Fruit fly (Drosophila melanogaster) whole organism, embryonic: ENCODE data around the gene Pex5.

Experiments used
- Aef1 ChIP-seq: fragments of 200-800 bp; sonication (Bioruptor generic); IDR thresholded peaks from 3 replicates; pipeline ENCODE4 v1.3.6; 2022; ENCODE audit warnings: missing biosample characterization, missing genetic modification characterization
- Awh ChIP-seq: fragments of 200-800 bp; sonication (Bioruptor generic); IDR thresholded peaks from 2 replicates; pipeline ENCODE4, ENCODE4 v1.3.6; 2022; ENCODE audit warnings: missing biosample characterization, missing genetic modification characterization
- Bdp1 ChIP-seq: fragments of 200-800 bp; sonication (Bioruptor generic); optimal IDR thresholded peaks from 3 replicates; lab custom pipeline; 2016; ENCODE audit warnings: missing biosample characterization, missing genetic modification characterization
- CG11504 ChIP-seq: fragments of 200-800 bp; sonication (Bioruptor generic); optimal IDR thresholded peaks from 3 replicates; lab custom pipeline; 2019; ENCODE audit warnings: missing biosample characterization, mild to moderate bottlenecking, missing genetic modification characterization, moderate library complexity
- CG14050 ChIP-seq: fragments of 200-800 bp; sonication (Bioruptor generic); IDR thresholded peaks from 3 replicates; pipeline ENCODE4 v1.3.6; 2022; ENCODE audit warnings: missing biosample characterization, missing genetic modification characterization
- CG15696 ChIP-seq: fragments of 200-800 bp; sonication (Bioruptor generic); optimal IDR thresholded peaks from 2 replicates; lab custom pipeline; 2019; ENCODE audit warnings: missing biosample characterization, mild to moderate bottlenecking, missing genetic modification characterization, moderate library complexity
- CG16813 ChIP-seq: fragments of 200-800 bp; sonication (Bioruptor generic); IDR thresholded peaks from 3 replicates; pipeline ENCODE4 v1.3.6; 2022; ENCODE audit warnings: missing biosample characterization, missing genetic modification characterization; ENCODE audit not compliant: partially characterized antibody
- CG17568 ChIP-seq: fragments of 200-800 bp; sonication (Bioruptor generic); optimal IDR thresholded peaks from 2 replicates; lab custom pipeline; 2018; ENCODE audit warnings: missing biosample characterization, mild to moderate bottlenecking, missing genetic modification characterization, moderate library complexity
- CG17829 ChIP-seq: fragments of 200-800 bp; optimal IDR thresholded peaks from 2 replicates; lab custom pipeline; 2019; ENCODE audit warnings: missing biosample characterization, mild to moderate bottlenecking, missing genetic modification characterization, moderate library complexity
- CG2120 ChIP-seq: fragments of 200-800 bp; sonication (Bioruptor generic); optimal IDR thresholded peaks from 3 replicates; lab custom pipeline; 2016; ENCODE audit warnings: missing biosample characterization, missing genetic modification characterization
- CG33213 ChIP-seq: fragments of 200-800 bp; sonication (Bioruptor generic); optimal IDR thresholded peaks from 3 replicates; lab custom pipeline; 2016; ENCODE audit warnings: missing biosample characterization, missing genetic modification characterization
- CG4617 ChIP-seq: fragments of 200-800 bp; sonication (Bioruptor generic); optimal IDR thresholded peaks from 3 replicates; lab custom pipeline; 2016; ENCODE audit warnings: missing biosample characterization, missing genetic modification characterization, borderline replicate concordance
- CG6813 ChIP-seq: fragments of 200-800 bp; sonication (Bioruptor generic); optimal IDR thresholded peaks from 2 replicates; lab custom pipeline; 2017; ENCODE audit warnings: missing biosample characterization, missing genetic modification characterization, mild to moderate bottlenecking, moderate library complexity, missing genetic modification reagents
- CG7987 ChIP-seq: fragments of 200-800 bp; sonication (Bioruptor generic); optimal IDR thresholded peaks from 2 replicates; lab custom pipeline; 2018; ENCODE audit warnings: missing biosample characterization, mild to moderate bottlenecking, missing genetic modification characterization, moderate library complexity
- CG9797 ChIP-seq: fragments of 200-800 bp; sonication (Bioruptor generic); optimal IDR thresholded peaks from 3 replicates; lab custom pipeline; 2018; ENCODE audit warnings: missing biosample characterization, mild to moderate bottlenecking, missing genetic modification characterization
- CHES-1-like ChIP-seq: fragments of 200-800 bp; sonication (Bioruptor generic); optimal IDR thresholded peaks from 2 replicates; lab custom pipeline; 2016; ENCODE audit warnings: missing biosample characterization, missing genetic modification characterization
- Doc3 ChIP-seq: fragments of 200-800 bp; sonication (Bioruptor generic); IDR thresholded peaks from 3 replicates; pipeline ENCODE4 v1.3.6; 2022; ENCODE audit warnings: missing biosample characterization, missing genetic modification characterization; ENCODE audit not compliant: partially characterized antibody
- Dref ChIP-seq: fragments of 200-800 bp; sonication (Bioruptor generic); IDR thresholded peaks from 2 replicates; pipeline ENCODE4 v1.3.6; 2022; ENCODE audit warnings: missing biosample characterization, missing genetic modification characterization
- H15 ChIP-seq: fragments of 200-800 bp; sonication (Bioruptor generic); IDR thresholded peaks from 3 replicates; pipeline ENCODE4 v1.3.6; 2022; ENCODE audit warnings: missing biosample characterization, missing genetic modification characterization
- HLH3B ChIP-seq: fragments of 200-800 bp; sonication (Bioruptor generic); IDR thresholded peaks from 2 replicates; pipeline ENCODE4 v1.3.6; 2022; ENCODE audit warnings: missing biosample characterization, missing genetic modification characterization
- HmgD ChIP-seq: fragments of 200-800 bp; sonication (Bioruptor generic); optimal IDR thresholded peaks from 3 replicates; lab custom pipeline; 2016; ENCODE audit warnings: missing biosample characterization, missing genetic modification characterization
- Hr3 ChIP-seq: fragments of 200-800 bp; sonication (Bioruptor generic); optimal IDR thresholded peaks from 3 replicates; lab custom pipeline; 2016; ENCODE audit warnings: missing biosample characterization, missing genetic modification characterization
- Hr78 ChIP-seq, 2 experiments: fragments of 200-800 bp in 1 of 2; fragments of >200 bp in 1 of 2; sonication (Bioruptor generic) in 1 of 2; optimal IDR thresholded peaks; 2 replicates each; lab custom pipeline; 2017 to 2019; ENCODE audit warnings: missing biosample characterization in 2 of 2, missing genetic modification characterization in 2 of 2, mild to moderate bottlenecking in 1 of 2, moderate library complexity in 1 of 2
- Mad ChIP-seq: fragments of 200-800 bp; sonication (Bioruptor generic); optimal IDR thresholded peaks from 2 replicates; lab custom pipeline; 2016; ENCODE audit warnings: missing biosample characterization, missing genetic modification characterization
- Mes4 ChIP-seq: fragments of 200-800 bp; sonication (Bioruptor generic); optimal IDR thresholded peaks from 2 replicates; lab custom pipeline; 2016; ENCODE audit warnings: missing biosample characterization, missing genetic modification characterization
- Rfx ChIP-seq: fragments of 200-800 bp; sonication (Bioruptor generic); IDR thresholded peaks from 2 replicates; pipeline ENCODE4 v1.3.6; 2022; ENCODE audit warnings: missing biosample characterization, missing genetic modification characterization
- Scr ChIP-seq: fragments of 200-800 bp; sonication (Bioruptor generic); IDR thresholded peaks from 2 replicates; pipeline ENCODE4 v1.3.6; 2022; ENCODE audit warnings: missing biosample characterization, missing genetic modification characterization; ENCODE audit not compliant: partially characterized antibody
- Sox102F ChIP-seq: fragments of 200-800 bp; sonication (Bioruptor generic); optimal IDR thresholded peaks from 2 replicates; lab custom pipeline; 2018; ENCODE audit warnings: missing biosample characterization, mild to moderate bottlenecking, missing genetic modification characterization, moderate library complexity
- Xbp1 ChIP-seq: fragments of 200-800 bp; sonication (Bioruptor generic); optimal IDR thresholded peaks from 3 replicates; lab custom pipeline; 2016; ENCODE audit warnings: missing biosample characterization, mild to moderate bottlenecking, missing genetic modification characterization
- Xrp1 ChIP-seq: fragments of 200-800 bp; sonication (Bioruptor generic); IDR thresholded peaks from 2 replicates; pipeline ENCODE4 v1.3.6; 2022; ENCODE audit warnings: missing biosample characterization, missing genetic modification characterization
- amos ChIP-seq: fragments of 200-800 bp; sonication (Bioruptor generic); IDR thresholded peaks from 2 replicates; pipeline ENCODE4 v1.3.6; 2022; ENCODE audit warnings: missing biosample characterization, missing genetic modification characterization; ENCODE audit not compliant: partially characterized antibody
- ash1 ChIP-seq: fragments of 200-800 bp; sonication (Bioruptor generic); optimal IDR thresholded peaks from 2 replicates; lab custom pipeline; 2018; ENCODE audit warnings: missing biosample characterization, mild to moderate bottlenecking, missing genetic modification characterization
- ci ChIP-seq: fragments of 200-800 bp; sonication (Bioruptor generic); IDR thresholded peaks from 3 replicates; pipeline ENCODE4 v1.3.6; 2022; ENCODE audit warnings: missing biosample characterization, missing genetic modification characterization
- crol ChIP-seq: fragments of 200-800 bp; sonication (Bioruptor generic); IDR thresholded peaks from 2 replicates; pipeline ENCODE4 v1.3.6; 2022; ENCODE audit warnings: missing biosample characterization, missing genetic modification characterization
- dysf ChIP-seq: fragments of 200-800 bp; sonication (Bioruptor generic); IDR thresholded peaks from 3 replicates; pipeline ENCODE4 v1.3.6; 2022; ENCODE audit warnings: missing biosample characterization, missing genetic modification characterization
- en ChIP-seq: fragments of 200-800 bp; sonication (Bioruptor generic); optimal IDR thresholded peaks from 2 replicates; lab custom pipeline; 2016; ENCODE audit warnings: missing biosample characterization, missing genetic modification characterization
- ewg ChIP-seq: fragments of 200-800 bp; sonication (Bioruptor generic); optimal IDR thresholded peaks from 3 replicates; lab custom pipeline; 2017; ENCODE audit warnings: mild to moderate bottlenecking, missing biosample characterization, missing genetic modification reagents, missing genetic modification characterization
- gsb-n ChIP-seq: fragments of 200-800 bp; sonication (Bioruptor generic); optimal IDR thresholded peaks from 3 replicates; lab custom pipeline; 2018; ENCODE audit warnings: missing biosample characterization, mild to moderate bottlenecking, missing genetic modification characterization
- jigr1 ChIP-seq: fragments of 200-800 bp; sonication (Bioruptor generic); IDR thresholded peaks from 3 replicates; pipeline ENCODE4 v1.3.6; 2022; ENCODE audit warnings: missing biosample characterization, missing genetic modification characterization
- jing ChIP-seq: fragments of 200-800 bp; sonication (Bioruptor generic); optimal IDR thresholded peaks from 2 replicates; lab custom pipeline; 2018; ENCODE audit warnings: missing biosample characterization, mild to moderate bottlenecking, missing genetic modification characterization
- luna ChIP-seq: fragments of 200-800 bp; sonication (Bioruptor generic); optimal IDR thresholded peaks from 2 replicates; lab custom pipeline; 2016; ENCODE audit warnings: missing biosample characterization, missing genetic modification characterization
- pfk ChIP-seq: fragments of 200-800 bp; sonication (Bioruptor generic); optimal IDR thresholded peaks from 2 replicates; lab custom pipeline; 2018; ENCODE audit warnings: missing biosample characterization, mild to moderate bottlenecking, missing genetic modification characterization, moderate library complexity
- pho ChIP-seq: fragments of 200-800 bp; sonication (Bioruptor generic); optimal IDR thresholded peaks from 2 replicates; lab custom pipeline; 2016; ENCODE audit warnings: missing biosample characterization, missing genetic modification characterization
- rib ChIP-seq: fragments of 200-800 bp; sonication (Bioruptor generic); IDR thresholded peaks from 2 replicates; pipeline ENCODE4 v1.3.6; 2022; ENCODE audit warnings: missing biosample characterization, missing genetic modification characterization
- sens-2 ChIP-seq: fragments of 200-800 bp; sonication (Bioruptor generic); IDR thresholded peaks from 2 replicates; pipeline ENCODE4 v1.3.6; 2022; ENCODE audit warnings: missing biosample characterization, missing genetic modification characterization
- sim ChIP-seq: fragments of 200-800 bp; sonication (Bioruptor generic); IDR thresholded peaks from 2 replicates; pipeline ENCODE4 v1.3.6; 2022; ENCODE audit warnings: missing biosample characterization, missing genetic modification characterization
- stc ChIP-seq: fragments of 200-800 bp; sonication (Bioruptor generic); IDR thresholded peaks from 2 replicates; pipeline ENCODE4 v1.3.6; 2022; ENCODE audit warnings: missing biosample characterization, missing genetic modification characterization
- toy ChIP-seq: fragments of 200-800 bp; sonication (Bioruptor generic); IDR thresholded peaks from 2 replicates; pipeline ENCODE4 v1.3.6; 2022; ENCODE audit warnings: missing biosample characterization, missing genetic modification characterization
- trem ChIP-seq: fragments of 200-800 bp; optimal IDR thresholded peaks from 3 replicates; lab custom pipeline; 2019; ENCODE audit warnings: missing biosample characterization, mild to moderate bottlenecking, missing genetic modification characterization, moderate library complexity
- wdn ChIP-seq: fragments of 200-800 bp; sonication (Bioruptor generic); IDR thresholded peaks from 2 replicates; pipeline ENCODE4 v1.3.6; 2022; ENCODE audit warnings: missing biosample characterization, missing genetic modification characterization

The Pex5 gene

dm6 chrX:1877107-1877736 is 8.4 kb upstream of the Pex5 start, which contains the start of the genes CG14817 and CG14805 (continued):
- TF ChIP-seq Scr (GFP tag; lab: Robert Waterston, UW), result peak; percentile 56
- TF ChIP-seq CG11504, result no peak
- peak; percentile 66 for TF ChIP-seq amos (GFP tag; lab: Robert Waterston, UW)
- TF ChIP-seq stc, result peak; percentile 54
- TF ChIP-seq sens-2, result peak; percentile 41
- TF ChIP-seq ci (GFP tag; lab: Robert Waterston, UW), result peak; percentile 91
- peak; percentile 88 for TF ChIP-seq trem (tag; lab: Kevin White, UChicago)
- no peak for TF ChIP-seq jing (GFP tag; lab: Kevin White, UChicago)
- no peak for TF ChIP-seq toy
- no peak for TF ChIP-seq rib (GFP tag; lab: Robert Waterston, UW)
- TF ChIP-seq CG6813, result peak; percentile 89
- no peak for TF ChIP-seq wdn (GFP tag; lab: Robert Waterston, UW)
- TF ChIP-seq Mes4 (GFP tag; lab: Kevin White, UChicago), result peak; percentile 58
- peak; percentile 46; the same call in 1 of the 2 replicates for TF ChIP-seq Awh (GFP tag; lab: Robert Waterston, UW)
- peak; percentile 23; the same call in 1 of the 2 replicates for TF ChIP-seq sim (GFP tag; lab: Robert Waterston, UW)
- peak; percentile 53; the same call in 1 of the 3 replicates for TF ChIP-seq dysf
- 0 out of 2 replicates have a peak, but pooled peaks have one; percentile 9 for TF ChIP-seq Xrp1 (GFP tag; lab: Robert Waterston, UW)
- no peak for TF ChIP-seq Hr3 (GFP tag; lab: Kevin White, UChicago)
- TF ChIP-seq CG16813 (GFP tag; lab: Robert Waterston, UW), result peak; percentile 58
- peak; percentile 93 for TF ChIP-seq CG7987 (GFP tag; lab: Kevin White, UChicago)
- peak; percentile 74 for TF ChIP-seq CG4617 (GFP tag; lab: Kevin White, UChicago)
- peak; percentile 59; the same call in 2 of the 3 replicates for TF ChIP-seq CG14050 (GFP tag; lab: Robert Waterston, UW)
- peak; percentile 72 for TF ChIP-seq CG9797 (GFP tag; lab: Kevin White, UChicago)
- TF ChIP-seq luna (GFP tag; lab: Kevin White, UChicago), result no peak
- 0 out of 2 replicates have a peak, but pooled peaks have one; percentile 33 for TF ChIP-seq HLH3B
- no peak for TF ChIP-seq crol
- TF ChIP-seq Dref (GFP tag; lab: Robert Waterston, UW), result peak; percentile 78
- no peak for TF ChIP-seq jigr1 (GFP tag; lab: Robert Waterston, UW)
- TF ChIP-seq Hr78 (GFP tag; optimal IDR thresholded peaks at IDR 0.05; lab: Kevin White, UChicago), result peak in 1 of 2 experiments; percentile 96
- no peak for TF ChIP-seq H15 (GFP tag; lab: Robert Waterston, UW)
- TF ChIP-seq pfk (GFP tag; lab: Kevin White, UChicago), result peak; percentile 74
- peak; percentile 66 for TF ChIP-seq CG17829
- TF ChIP-seq HmgD (GFP tag; lab: Kevin White, UChicago), result no peak
- TF ChIP-seq Aef1 (GFP tag; lab: Robert Waterston, UW), result no peak
- peak; percentile 18 for TF ChIP-seq Bdp1
- peak; percentile 67 for TF ChIP-seq gsb-n (tag; lab: Kevin White, UChicago)
- TF ChIP-seq Doc3 (GFP tag; lab: Robert Waterston, UW), result 0 out of 3 replicates have a peak, but pooled peaks have one; percentile 36
- peak; percentile 43 for TF ChIP-seq Mad (GFP tag; lab: Kevin White, UChicago)
- TF ChIP-seq CHES-1-like, result peak; percentile 41
- TF ChIP-seq Rfx, result peak; percentile 78
- peak; percentile 34 for TF ChIP-seq Xbp1 (GFP tag; lab: Kevin White, UChicago)
- TF ChIP-seq CG2120, result peak; percentile 7
- TF ChIP-seq en (GFP tag; lab: Kevin White, UChicago), result peak; percentile 35
- no peak for TF ChIP-seq CG17568 (GFP tag; lab: Kevin White, UChicago)
- no peak for TF ChIP-seq Sox102F (GFP tag; lab: Kevin White, UChicago)
- peak; percentile 20 for TF ChIP-seq ewg (GFP tag; lab: Kevin White, UChicago)
- TF ChIP-seq CG33213 (GFP tag; lab: Kevin White, UChicago), result peak; percentile 64
- TF ChIP-seq CG15696 (tag; lab: Kevin White, UChicago), result no peak
- TF ChIP-seq ash1 (GFP tag; lab: Kevin White, UChicago), result peak; percentile 85
- TF ChIP-seq pho (GFP tag; lab: Kevin White, UChicago), result no peak
